Fruit fly (Drosophila melanogaster): ENCODE results near the gene CG18249.
A peak's percentile ranks its signal among the peaks of the same experiment; 100 is the strongest.

Gene CG18249

DNA sequence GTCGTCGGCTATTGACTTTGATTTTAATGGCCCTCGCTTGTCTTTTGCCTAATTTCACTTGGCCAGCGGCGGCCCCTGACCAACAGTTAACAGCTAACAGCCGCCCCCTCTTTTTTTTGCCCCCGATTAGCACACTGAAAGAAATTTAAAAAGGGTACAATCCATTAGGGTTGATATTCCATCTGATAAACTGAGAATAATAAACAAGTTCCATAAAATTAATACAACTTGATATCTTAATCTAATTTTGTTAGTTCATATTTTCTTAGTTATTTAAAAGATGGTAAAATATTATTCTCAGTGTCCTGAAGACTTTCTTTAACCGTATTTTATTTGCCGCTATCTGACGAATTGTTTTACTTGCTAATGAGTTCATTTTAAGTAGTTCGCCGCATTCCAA lies 30.5 kb upstream of the CG18249 start:
- TF ChIP-seq cnc (optimal IDR thresholded peaks at IDR 0.05) (no peak), Mnt (GFP tag; optimal IDR thresholded peaks at IDR 0.05) (no peak), bab1 (GFP tag; optimal IDR thresholded peaks at IDR 0.05) (no peak), kay (GFP tag; ENCODE audit: borderline replicate concordance) (no peak), Hr96 (GFP tag; optimal IDR thresholded peaks at IDR 0.05) (no peak), CG14711 (tag; optimal IDR thresholded peaks at IDR 0.05) (no peak), Crg-1 (GFP tag; optimal IDR thresholded peaks at IDR 0.05) (no peak), CG7045 (GFP tag; optimal IDR thresholded peaks at IDR 0.05) (no peak), toe (GFP tag; optimal IDR thresholded peaks at IDR 0.05) (no peak), CG11617 (GFP tag; optimal IDR thresholded peaks at IDR 0.05) (no peak), cic (GFP tag; optimal IDR thresholded peaks at IDR 0.05) (no peak), CG12768 (GFP tag; optimal IDR thresholded peaks at IDR 0.05) (no peak), ovo (GFP tag; optimal IDR thresholded peaks at IDR 0.05) (no peak)

DNA sequence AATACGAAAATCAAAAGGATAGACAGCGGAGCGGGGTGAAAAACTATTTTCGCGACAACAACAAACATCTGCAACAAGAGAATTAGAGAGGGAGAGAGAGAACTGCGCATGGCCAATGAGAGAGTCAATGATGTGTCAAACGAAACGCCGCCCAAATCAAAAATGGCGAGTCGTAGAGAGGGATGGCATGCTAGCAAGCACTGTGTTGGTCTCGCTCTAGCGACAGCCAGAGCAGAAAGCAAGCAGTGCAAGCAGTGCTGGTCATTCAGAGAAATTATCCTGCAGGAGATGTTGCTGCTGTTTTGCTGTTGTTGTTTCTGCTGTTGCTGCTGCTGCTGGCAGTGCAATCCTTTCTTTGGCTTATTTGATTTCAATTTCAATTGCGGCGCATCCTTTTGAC lies 29.1 kb upstream of the CG18249 start:
- TF ChIP-seq CG7101 (tag; optimal IDR thresholded peaks at IDR 0.05) (no peak), Clk (GFP tag; optimal IDR thresholded peaks at IDR 0.05) (no peak), CG7045 (GFP tag; optimal IDR thresholded peaks at IDR 0.05) (no peak), tj (GFP tag; optimal IDR thresholded peaks at IDR 0.05) (no peak), pad (GFP tag; optimal IDR thresholded peaks at IDR 0.05) (peak; percentile 19), CG5204 (GFP tag; optimal IDR thresholded peaks at IDR 0.05) (no peak)

DNA sequence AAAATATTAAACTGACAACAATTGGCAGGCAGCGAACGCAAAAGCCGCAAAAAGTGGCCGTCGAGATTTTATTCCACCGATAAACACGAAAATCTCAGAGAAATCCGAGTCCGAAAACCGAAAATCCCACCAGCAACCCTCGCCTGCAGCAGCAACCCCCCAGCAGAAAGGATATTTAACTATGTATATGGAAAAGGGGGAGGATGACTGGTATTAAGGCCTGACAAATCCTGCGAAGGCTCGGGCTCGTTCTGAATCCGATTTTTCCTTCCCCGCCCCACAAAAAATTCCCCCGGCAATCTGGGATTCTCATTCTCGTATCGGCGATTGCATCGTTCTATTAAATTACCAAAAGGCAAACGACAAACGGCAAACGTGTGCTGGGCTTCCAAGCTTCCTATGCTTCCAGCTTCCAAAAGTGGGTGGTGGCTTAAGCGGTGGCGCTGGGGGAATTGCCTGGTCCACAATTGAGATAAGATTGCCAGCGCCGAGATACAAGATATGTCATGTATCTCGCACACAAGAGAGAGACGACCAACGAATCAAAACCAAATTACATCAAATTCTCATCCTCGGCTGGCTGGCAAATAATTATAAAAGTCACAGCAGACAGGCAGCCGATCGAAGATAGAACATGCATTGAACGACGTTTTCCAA lies 27.6 kb upstream of the CG18249 start:
- TF ChIP-seq CG14711 (tag; optimal IDR thresholded peaks at IDR 0.05) (no peak), cnc (optimal IDR thresholded peaks at IDR 0.05) (no peak), toe (GFP tag; optimal IDR thresholded peaks at IDR 0.05) (no peak), CG11617 (GFP tag; optimal IDR thresholded peaks at IDR 0.05) (no peak), cic (GFP tag; optimal IDR thresholded peaks at IDR 0.05) (no peak)

DNA sequence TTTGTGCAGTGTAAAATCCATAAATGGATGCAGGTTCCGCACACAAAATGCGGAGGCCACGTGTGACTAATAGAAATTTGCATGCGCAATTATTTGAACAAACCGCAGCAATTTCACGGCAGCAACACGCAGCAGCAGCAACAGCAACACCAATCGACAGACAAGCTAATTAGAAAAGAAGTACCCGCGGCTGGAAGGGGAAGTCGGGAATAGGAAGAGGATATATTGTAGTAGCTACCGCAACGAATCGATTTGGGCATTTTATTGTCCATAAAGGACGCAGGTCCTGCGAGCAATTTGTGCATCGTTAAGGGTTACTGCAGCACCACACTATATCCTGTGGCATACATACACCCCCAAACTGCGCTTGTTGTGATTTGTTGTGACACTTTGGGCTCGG lies 26.8 kb upstream of the CG18249 start:
- TF ChIP-seq CG1620 (GFP tag; optimal IDR thresholded peaks at IDR 0.05): no peak
- no peak for TF ChIP-seq Crg-1 (GFP tag; optimal IDR thresholded peaks at IDR 0.05)
- no peak for TF ChIP-seq Hr96 (GFP tag; optimal IDR thresholded peaks at IDR 0.05)
- TF ChIP-seq CG33017 (tag; optimal IDR thresholded peaks at IDR 0.05): no peak
- TF ChIP-seq cnc (optimal IDR thresholded peaks at IDR 0.05): no peak
- no peak for TF ChIP-seq bab1 (GFP tag; optimal IDR thresholded peaks at IDR 0.05)
- TF ChIP-seq pad (GFP tag; optimal IDR thresholded peaks at IDR 0.05): no peak
- no peak for TF ChIP-seq CG5204 (GFP tag; optimal IDR thresholded peaks at IDR 0.05)
- no peak for TF ChIP-seq ovo (GFP tag; optimal IDR thresholded peaks at IDR 0.05)
- TF ChIP-seq tj (GFP tag; optimal IDR thresholded peaks at IDR 0.05): no peak
- no peak for TF ChIP-seq CG7045 (GFP tag; optimal IDR thresholded peaks at IDR 0.05)
- no peak for TF ChIP-seq toe (GFP tag; optimal IDR thresholded peaks at IDR 0.05)
- no peak for TF ChIP-seq Clk (GFP tag; optimal IDR thresholded peaks at IDR 0.05)
- TF ChIP-seq CG14711 (tag; optimal IDR thresholded peaks at IDR 0.05): no peak
- TF ChIP-seq Mnt (GFP tag; optimal IDR thresholded peaks at IDR 0.05): no peak
- no peak for TF ChIP-seq cic (GFP tag; optimal IDR thresholded peaks at IDR 0.05)
- no peak for TF ChIP-seq kay (GFP tag; ENCODE audit: borderline replicate concordance)
- no peak for TF ChIP-seq CG11617 (GFP tag; optimal IDR thresholded peaks at IDR 0.05)
- no peak for TF ChIP-seq CG12768 (GFP tag; optimal IDR thresholded peaks at IDR 0.05)
- TF ChIP-seq CG7101 (tag; optimal IDR thresholded peaks at IDR 0.05): no peak

DNA sequence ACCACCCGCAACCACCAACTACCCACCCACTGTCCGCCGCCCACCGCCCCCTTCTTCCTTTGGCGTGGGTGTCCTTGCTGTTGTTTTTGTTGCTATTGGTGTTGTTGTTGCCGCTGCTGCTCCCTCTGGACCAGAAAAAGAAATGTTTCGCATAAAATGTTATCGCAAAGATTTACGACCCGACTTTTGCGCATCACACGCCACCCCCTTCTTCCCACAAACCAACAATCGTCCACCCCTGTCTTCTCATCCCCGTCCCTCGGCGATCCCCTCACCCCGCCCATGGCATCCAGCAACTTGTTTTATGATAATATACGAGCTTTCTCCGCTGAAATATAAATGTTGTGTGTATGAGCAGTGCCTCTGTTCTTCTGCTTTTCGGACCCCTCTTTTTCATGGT lies 24.9 kb upstream of the CG18249 start:
- TF ChIP-seq CG7101 (tag; optimal IDR thresholded peaks at IDR 0.05) (no peak), bab1 (GFP tag; optimal IDR thresholded peaks at IDR 0.05) (no peak), cnc (optimal IDR thresholded peaks at IDR 0.05) (no peak), pad (GFP tag; optimal IDR thresholded peaks at IDR 0.05) (no peak), Clk (GFP tag; optimal IDR thresholded peaks at IDR 0.05) (no peak), ovo (GFP tag; optimal IDR thresholded peaks at IDR 0.05) (no peak), kay (GFP tag; ENCODE audit: borderline replicate concordance) (no peak), tj (GFP tag; optimal IDR thresholded peaks at IDR 0.05) (no peak), toe (GFP tag; optimal IDR thresholded peaks at IDR 0.05) (no peak), CG1620 (GFP tag; optimal IDR thresholded peaks at IDR 0.05) (no peak), CG33017 (tag; optimal IDR thresholded peaks at IDR 0.05) (no peak), CG12768 (GFP tag; optimal IDR thresholded peaks at IDR 0.05) (no peak), CG14711 (tag; optimal IDR thresholded peaks at IDR 0.05) (no peak), Mnt (GFP tag; optimal IDR thresholded peaks at IDR 0.05) (no peak), cic (GFP tag; optimal IDR thresholded peaks at IDR 0.05) (no peak), CG7045 (GFP tag; optimal IDR thresholded peaks at IDR 0.05) (no peak), Crg-1 (GFP tag; optimal IDR thresholded peaks at IDR 0.05) (no peak), Hr96 (GFP tag; optimal IDR thresholded peaks at IDR 0.05) (no peak), CG11617 (GFP tag; optimal IDR thresholded peaks at IDR 0.05) (no peak), CG5204 (GFP tag; optimal IDR thresholded peaks at IDR 0.05) (no peak)

- TF ChIP-seq cic (GFP tag; optimal IDR thresholded peaks at IDR 0.05): no peak
- TF ChIP-seq Hr96 (GFP tag; optimal IDR thresholded peaks at IDR 0.05): no peak
- TF ChIP-seq Mnt (GFP tag; optimal IDR thresholded peaks at IDR 0.05): no peak
- TF ChIP-seq CG12768 (GFP tag; optimal IDR thresholded peaks at IDR 0.05): no peak
- no peak for TF ChIP-seq Crg-1 (GFP tag; optimal IDR thresholded peaks at IDR 0.05)
Measured at dm6 chr3R:8197137-8197536, 22.8 kb upstream of the CG18249 start.

- no peak for TF ChIP-seq pad (GFP tag; optimal IDR thresholded peaks at IDR 0.05)
- no peak for TF ChIP-seq CG7101 (tag; optimal IDR thresholded peaks at IDR 0.05)
- no peak for TF ChIP-seq Clk (GFP tag; optimal IDR thresholded peaks at IDR 0.05)
- no peak for TF ChIP-seq CG7045 (GFP tag; optimal IDR thresholded peaks at IDR 0.05)
- no peak for TF ChIP-seq Mnt (GFP tag; optimal IDR thresholded peaks at IDR 0.05)
Measured at dm6 chr3R:8198320-8198719, 21.6 kb upstream of the CG18249 start.
